Worm (Caenorhabditis elegans) whole organism, young adult: ENCODE results near the gene cpt-2.
"Not testable (repeated sequence)": the region's sequence is repeated elsewhere in the genome, so short reads cannot be mapped to it uniquely, and the experiment has no call there.

Experiments
- B0261.1 ChIP-seq: sonication (generic microtip); optimal IDR thresholded peaks from 2 replicates; lab custom pipeline; 2016; ENCODE audit warnings: mild to moderate bottlenecking, missing genetic modification characterization, moderate library complexity, missing compliant biosample characterization
- C17E4.6 ChIP-seq: fragments of 200-800 bp; sonication (Bioruptor generic); IDR thresholded peaks from 2 replicates; pipeline ENCODE4 v1.3.6; 2022; ENCODE audit warnings: missing genetic modification reagents, missing genetic modification characterization, missing compliant biosample characterization
- D2030.7 ChIP-seq: fragments of 200-800 bp; sonication (Bioruptor generic); IDR thresholded peaks from 2 replicates; pipeline ENCODE4 v1.3.6; 2022; ENCODE audit warnings: missing genetic modification reagents, missing genetic modification characterization, missing compliant biosample characterization
- Y67H2A.10 ChIP-seq: fragments of 200-800 bp; sonication (Bioruptor generic); conservative IDR thresholded peaks from 2 replicates; pipeline ENCODE4 v1.3.6; 2022; ENCODE audit warnings: missing genetic modification reagents, missing genetic modification characterization, missing compliant biosample characterization
- Y79H2A.3 ChIP-seq: fragments of 200-800 bp; sonication (Bioruptor generic); conservative IDR thresholded peaks from 2 replicates; pipeline ENCODE4 v1.3.6; 2022; ENCODE audit warnings: missing genetic modification reagents, missing genetic modification characterization, missing compliant biosample characterization
- Y95B8A.8 ChIP-seq: fragments of 200-800 bp; sonication (Bioruptor generic); IDR thresholded peaks from 2 replicates; pipeline ENCODE4 v1.3.6; 2022; ENCODE audit warnings: missing genetic modification reagents, missing genetic modification characterization, missing compliant biosample characterization
- ZK185.1 ChIP-seq: sonication (generic microtip); optimal IDR thresholded peaks from 2 replicates; lab custom pipeline; 2016; ENCODE audit warnings: mild to moderate bottlenecking, missing genetic modification characterization, missing compliant biosample characterization; ENCODE audit not compliant: poor library complexity, severe bottlenecking
- akir-1 ChIP-seq: fragments of 200-800 bp; sonication (Bioruptor generic); optimal IDR thresholded peaks from 2 replicates; lab custom pipeline; 2018; ENCODE audit warnings: mild to moderate bottlenecking, missing genetic modification characterization, moderate library complexity, missing compliant biosample characterization
- aptf-2 ChIP-seq: fragments of 200-800 bp; sonication (Bioruptor generic); conservative IDR thresholded peaks from 2 replicates; pipeline ENCODE4 v1.3.6; 2022; ENCODE audit warnings: missing genetic modification reagents, missing genetic modification characterization, missing compliant biosample characterization
- aptf-3 ChIP-seq: fragments of 200-800 bp; sonication (Bioruptor generic); IDR thresholded peaks from 2 replicates; pipeline ENCODE4 v1.3.6; 2022; ENCODE audit warnings: missing genetic modification characterization, missing compliant biosample characterization
- atf-7 ChIP-seq: sonication (generic microtip); optimal IDR thresholded peaks from 2 replicates; lab custom pipeline; 2017; ENCODE audit warnings: mild to moderate bottlenecking, missing genetic modification characterization, missing compliant biosample characterization
- attf-3 ChIP-seq: fragments of 200-800 bp; sonication (Bioruptor generic); conservative IDR thresholded peaks from 2 replicates; pipeline ENCODE4 v1.3.6; 2022; ENCODE audit warnings: missing genetic modification reagents, missing genetic modification characterization, missing compliant biosample characterization
- bed-2 ChIP-seq: fragments of 200-800 bp; sonication (Bioruptor generic); IDR thresholded peaks from 2 replicates; pipeline ENCODE4 v1.3.6; 2022; ENCODE audit warnings: missing genetic modification reagents, missing genetic modification characterization, missing compliant biosample characterization
- ceh-100 ChIP-seq: fragments of 200-800 bp; sonication (Bioruptor generic); IDR thresholded peaks from 2 replicates; pipeline ENCODE4 v1.3.6; 2022; ENCODE audit warnings: missing genetic modification reagents, missing genetic modification characterization, missing compliant biosample characterization
- dox-1 ChIP-seq: fragments of 200-800 bp; sonication (Bioruptor generic); IDR thresholded peaks from 2 replicates; pipeline ENCODE4 v1.3.6; 2022; ENCODE audit warnings: missing genetic modification reagents, missing genetic modification characterization, missing compliant biosample characterization
- dpl-1 ChIP-seq: fragments of 150-350 bp; optimal IDR thresholded peaks from 2 replicates; lab custom pipeline; 2014; ENCODE audit warnings: missing biosample characterization, missing genetic modification reagents, missing genetic modification characterization
- egl-44 ChIP-seq: fragments of 200-800 bp; sonication (Bioruptor generic); IDR thresholded peaks from 2 replicates; pipeline ENCODE4 v1.3.6; 2022; ENCODE audit warnings: missing genetic modification reagents, missing genetic modification characterization, missing compliant biosample characterization
- egrh-3 ChIP-seq: fragments of 200-800 bp; sonication (Bioruptor generic); IDR thresholded peaks from 2 replicates; pipeline ENCODE4 v1.3.6; 2022; ENCODE audit warnings: missing genetic modification reagents, missing genetic modification characterization, missing compliant biosample characterization
- hmg-1.2 ChIP-seq: fragments of 200-800 bp; sonication (Bioruptor generic); IDR thresholded peaks from 2 replicates; pipeline ENCODE4 v1.3.6; 2022; ENCODE audit warnings: missing genetic modification reagents, missing genetic modification characterization, missing compliant biosample characterization
- hsf-1 ChIP-seq: fragments of 200-800 bp; sonication (Bioruptor generic); IDR thresholded peaks from 2 replicates; pipeline ENCODE4 v1.3.6; 2022; ENCODE audit warnings: missing genetic modification reagents, missing genetic modification characterization, missing compliant biosample characterization
- let-607 ChIP-seq, 2 experiments: fragments of 200-800 bp in 1 of 2; sonication (Bioruptor generic) in 1 of 2; sonication (generic microtip) in 1 of 2; optimal IDR thresholded peaks; 2 replicates each; lab custom pipeline; 2016 to 2018; ENCODE audit warnings: mild to moderate bottlenecking in 2 of 2, missing compliant biosample characterization in 2 of 2, missing genetic modification characterization in 2 of 2, moderate library complexity in 2 of 2, missing genotype in 1 of 2
- lin-26 ChIP-seq: fragments of 200-800 bp; sonication (Bioruptor generic); IDR thresholded peaks from 2 replicates; pipeline ENCODE4 v1.3.6; 2022; ENCODE audit warnings: missing genetic modification reagents, missing genetic modification characterization, missing compliant biosample characterization
- mcd-1 ChIP-seq: fragments of 200-800 bp; sonication (Bioruptor generic); IDR thresholded peaks from 2 replicates; pipeline ENCODE4 v1.3.6; 2022; ENCODE audit warnings: missing genetic modification reagents, missing genetic modification characterization, missing compliant biosample characterization
- nfyb-1 ChIP-seq: fragments of 200-800 bp; sonication (Bioruptor generic); IDR thresholded peaks from 2 replicates; pipeline ENCODE4 v1.3.6; 2022; ENCODE audit warnings: missing genetic modification reagents, missing genetic modification characterization, missing compliant biosample characterization
- nhr-120 ChIP-seq: fragments of 200-800 bp; sonication (Bioruptor generic); IDR thresholded peaks from 2 replicates; pipeline ENCODE4 v1.3.6; 2022; ENCODE audit warnings: missing genetic modification characterization, missing compliant biosample characterization
- rpc-1 ChIP-seq, 2 experiments: fragments of 150-350 bp in 1 of 2; sonication (generic microtip) in 1 of 2; optimal IDR thresholded peaks; 2 replicates each; lab custom pipeline; 2014 to 2018; ENCODE audit warnings: missing biosample characterization in 1 of 2, missing genetic modification characterization in 1 of 2, missing genetic modification reagents in 1 of 2, missing genotype in 1 of 2
- tbp1 ChIP-seq: fragments of 200-800 bp; sonication (Bioruptor generic); optimal IDR thresholded peaks from 2 replicates; lab custom pipeline; 2018; ENCODE audit warnings: mild to moderate bottlenecking, missing genetic modification characterization, missing compliant biosample characterization
- zim-3 ChIP-seq: sonication (generic microtip); optimal IDR thresholded peaks from 2 replicates; lab custom pipeline; 2017; ENCODE audit warnings: mild to moderate bottlenecking, missing genetic modification characterization, moderate library complexity, missing compliant biosample characterization
- ztf-25 ChIP-seq: fragments of 200-800 bp; sonication (Bioruptor generic); IDR thresholded peaks from 2 replicates; pipeline ENCODE4 v1.3.6; 2022; ENCODE audit warnings: missing genetic modification reagents, missing genetic modification characterization, missing compliant biosample characterization
- ztf-28 ChIP-seq: fragments of 200-800 bp; sonication (Bioruptor generic); IDR thresholded peaks from 2 replicates; pipeline ENCODE4 v1.3.6; 2022; ENCODE audit warnings: missing genetic modification reagents, missing genetic modification characterization, missing compliant biosample characterization

The cpt-2 gene

DNA sequence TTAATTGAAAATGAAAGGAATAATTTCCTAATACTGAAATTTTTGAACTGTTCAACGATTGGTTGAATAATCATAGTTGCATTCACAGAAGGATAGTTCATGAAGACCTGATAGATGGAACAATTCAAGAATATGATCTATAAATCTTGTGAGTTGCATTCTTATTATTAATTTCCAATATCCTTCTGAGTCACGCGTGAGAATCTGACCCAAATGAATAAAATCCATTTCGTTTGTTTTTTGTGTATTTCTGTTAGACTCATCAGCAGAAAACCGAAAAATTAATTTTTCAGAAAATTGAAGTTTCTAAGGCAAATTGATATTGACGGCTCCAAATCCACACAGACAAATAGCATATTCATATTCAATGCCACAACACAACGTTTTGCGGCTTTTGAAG is 10.0 kb downstream of the cpt-2 start, which contains the start of gene fbxb-79:
Gene fbxb-79 (minus strand): TSS at position 101 of the 400 bp plus-strand sequence.
- TF ChIP-seq zim-3 (tag; lab: Kevin White, UChicago) (no peak), bed-2 (no peak), ZK185.1 (tag; lab: Kevin White, UChicago) (no peak), aptf-3 (GFP tag; lab: Robert Waterston, UW) (no peak), akir-1 (GFP tag; lab: Kevin White, UChicago) (no peak), atf-7 (no peak), dpl-1 (GFP tag; lab: Kevin White, UChicago) (no peak), Y79H2A.3 (GFP tag; lab: Robert Waterston, UW) (no peak), let-607 (tag; optimal IDR thresholded peaks at IDR 0.05; lab: Kevin White, UChicago) (no peak)
- TF ChIP-seq, all 124 proteins: peak for 0

DNA sequence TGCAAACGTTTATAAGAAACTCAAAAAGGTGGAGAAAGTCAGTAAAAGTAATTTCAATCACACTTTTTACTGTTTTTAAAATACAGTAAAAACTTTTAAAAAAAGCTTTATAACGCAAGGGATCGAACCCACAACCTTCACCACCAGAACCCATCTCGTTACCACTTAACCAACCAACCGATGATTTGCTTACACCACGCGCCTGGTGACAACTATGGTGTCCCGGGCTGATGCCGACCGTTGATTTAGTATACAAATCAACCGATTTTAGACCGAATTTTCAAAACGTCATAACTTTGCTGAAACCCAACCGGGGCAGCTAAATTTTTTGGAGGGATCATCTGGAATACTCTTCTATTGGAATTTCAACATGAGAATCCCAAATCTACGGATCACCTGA is 17.4 kb downstream of the cpt-2 start:
- 0 out of 2 replicates have a peak, but pooled peaks have one; percentile 49 for TF ChIP-seq Y95B8A.8 (GFP tag; lab: Robert Waterston, UW)
- TF ChIP-seq D2030.7 (GFP tag; lab: Robert Waterston, UW): peak; percentile 60
- TF ChIP-seq rpc-1 (optimal IDR thresholded peaks at IDR 0.05; lab: Kevin White, UChicago): not testable (repeated sequence)
- TF ChIP-seq rpc-1 (tag; optimal IDR thresholded peaks at IDR 0.05; lab: Kevin White, UChicago): peak; percentile 15
- peak; percentile 82 for TF ChIP-seq ztf-25 (GFP tag; lab: Robert Waterston, UW)
- 0 out of 2 replicates have a peak, but pooled peaks have one; percentile 60 for TF ChIP-seq nhr-120 (GFP tag; lab: Robert Waterston, UW)
- peak; percentile 91 for TF ChIP-seq lin-26 (GFP tag; lab: Robert Waterston, UW)
- TF ChIP-seq egl-44: peak; percentile 55; the same call in 1 of the 2 replicates
- TF ChIP-seq hmg-1.2: peak; percentile 55
- TF ChIP-seq nfyb-1 (GFP tag; lab: Robert Waterston, UW): peak; percentile 70
- TF ChIP-seq ceh-100: peak; percentile 65; the same call in 1 of the 2 replicates
- peak; percentile 47 for TF ChIP-seq B0261.1
- 0 out of 2 replicates have a peak, but pooled peaks have one; percentile 58 for TF ChIP-seq hsf-1 (GFP tag; lab: Robert Waterston, UW)
- TF ChIP-seq tbp1 (GFP tag; lab: Kevin White, UChicago): peak; percentile 77
- TF ChIP-seq C17E4.6 (GFP tag; lab: Robert Waterston, UW): 0 out of 2 replicates have a peak, but pooled peaks have one; percentile 23
- TF ChIP-seq, all 124 proteins: peak for 14; not testable (repeated sequence) for 110

DNA sequence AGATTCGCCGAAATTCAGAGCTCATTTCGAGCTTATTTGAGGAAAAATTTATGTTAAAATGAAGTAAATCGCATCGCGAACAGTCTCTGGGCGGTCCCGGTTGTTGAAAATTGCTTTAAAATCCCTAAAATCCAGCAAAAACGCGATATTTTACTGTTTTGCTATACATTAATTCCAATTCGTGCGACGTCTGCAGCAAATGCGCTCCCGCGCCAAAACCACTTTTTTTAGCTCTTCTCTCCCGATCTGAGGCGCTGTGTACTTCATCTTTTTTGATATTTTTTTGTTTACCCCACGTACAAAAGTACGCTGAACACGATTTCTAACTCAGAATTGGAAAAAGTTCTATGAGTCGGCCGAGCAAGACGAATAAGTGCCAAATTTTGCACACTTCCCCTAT is 19.5 kb downstream of the cpt-2 start, which contains the start of gene R07H5.16:
Gene R07H5.16 (plus strand): TSS at position 348 of the 400 bp plus-strand sequence.
- TF ChIP-seq ztf-25 (GFP tag; lab: Robert Waterston, UW) (0 out of 2 replicates have a peak, but pooled peaks have one; percentile 64), egrh-3 (GFP tag; lab: Robert Waterston, UW) (0 out of 2 replicates have a peak, but pooled peaks have one; percentile 21), dox-1 (GFP tag; lab: Robert Waterston, UW) (0 out of 2 replicates have a peak, but pooled peaks have one; percentile 12), Y67H2A.10 (GFP tag; lab: Robert Waterston, UW) (0 out of 2 replicates have a peak, but pooled peaks have one; percentile 10), ztf-28 (0 out of 2 replicates have a peak, but pooled peaks have one; percentile 53), D2030.7 (GFP tag; lab: Robert Waterston, UW) (peak; percentile 32; the same call in 1 of the 2 replicates), ceh-100 (peak; percentile 92), mcd-1 (GFP tag; lab: Robert Waterston, UW) (peak; percentile 79), attf-3 (GFP tag; lab: Robert Waterston, UW) (peak; percentile 46; the same call in 1 of the 2 replicates), aptf-2 (peak; percentile 81)

DNA sequence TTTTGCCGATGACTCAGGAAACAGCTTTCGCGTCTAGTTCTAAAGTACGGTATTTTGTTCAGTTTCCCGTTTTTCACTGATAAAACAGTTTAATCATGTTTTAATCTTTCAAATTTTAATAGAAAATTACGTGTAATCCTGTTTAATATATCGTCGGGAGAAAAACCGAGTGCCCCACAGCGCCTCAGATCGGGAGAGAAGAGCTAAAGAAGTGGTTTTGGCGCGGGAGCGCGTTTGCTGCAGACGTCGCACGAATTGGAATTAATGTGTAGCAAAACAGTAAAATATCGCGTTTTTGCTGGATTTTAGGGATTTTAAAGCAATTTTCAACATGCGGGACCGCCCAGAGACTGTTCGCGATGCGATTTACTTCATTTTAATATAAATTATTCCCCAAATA is 21.2 kb downstream of the cpt-2 start:
- TF ChIP-seq D2030.7 (GFP tag; lab: Robert Waterston, UW) (peak; percentile 49), mcd-1 (GFP tag; lab: Robert Waterston, UW) (peak; percentile 77), aptf-2 (peak; percentile 74), C17E4.6 (GFP tag; lab: Robert Waterston, UW) (peak; percentile 27; the same call in 1 of the 2 replicates), ztf-25 (GFP tag; lab: Robert Waterston, UW) (peak; percentile 81), ztf-28 (peak; percentile 78; the same call in 1 of the 2 replicates), egrh-3 (GFP tag; lab: Robert Waterston, UW) (peak; percentile 47; the same call in 1 of the 2 replicates), ceh-100 (peak; percentile 89), dox-1 (GFP tag; lab: Robert Waterston, UW) (0 out of 2 replicates have a peak, but pooled peaks have one; percentile 45), attf-3 (GFP tag; lab: Robert Waterston, UW) (0 out of 2 replicates have a peak, but pooled peaks have one; percentile 38)
